Worm (Caenorhabditis elegans): ENCODE results near the gene F13A2.4.

- TF ChIP-seq unc-130 (GFP tag; optimal IDR thresholded peaks at IDR 0.05), result no peak
- no peak for TF ChIP-seq nhr-237 (tag; optimal IDR thresholded peaks at IDR 0.05)
- TF ChIP-seq skn-1 (tag; optimal IDR thresholded peaks at IDR 0.05), result no peak
- no peak for TF ChIP-seq ama-1 (optimal IDR thresholded peaks at IDR 0.05)
- no peak for TF ChIP-seq hlh-30 (tag; optimal IDR thresholded peaks at IDR 0.05; ENCODE audit: insufficient read depth)
- no peak for TF ChIP-seq egl-27 (tag; optimal IDR thresholded peaks at IDR 0.05)
- no peak for TF ChIP-seq lsy-2 (tag; optimal IDR thresholded peaks at IDR 0.05)
- no peak for TF ChIP-seq nhr-77 (tag; optimal IDR thresholded peaks at IDR 0.05)
- TF ChIP-seq Y75B8A.6 (GFP tag; IDR thresholded peaks at IDR 0.05), result no peak
- TF ChIP-seq ZK546.5 (tag; optimal IDR thresholded peaks at IDR 0.05), result no peak
- no peak for TF ChIP-seq nhr-28 (tag; optimal IDR thresholded peaks at IDR 0.05)
- no peak for TF ChIP-seq zfp-2 (tag; optimal IDR thresholded peaks at IDR 0.05)
- TF ChIP-seq T26A8.4 (GFP tag; IDR thresholded peaks at IDR 0.05), result no peak
- TF ChIP-seq F10B5.3 (tag; optimal IDR thresholded peaks at IDR 0.05), result no peak
Observed at ce11 chrV:4437215-4437614, 37.2 kb upstream of the F13A2.4 start.
